Fruit fly (Drosophila melanogaster): ENCODE results near the gene z.
A peak's percentile ranks its signal among the peaks of the same experiment; 100 is the strongest.

Gene z

dm6 chrX:2447750-2448299 is at the start of gene z (continued):
- TF ChIP-seq CG17568 (GFP tag; optimal IDR thresholded peaks at IDR 0.05): no peak
- TF ChIP-seq Rfx (GFP tag; IDR thresholded peaks at IDR 0.05): 0 out of 2 replicates have a peak, but pooled peaks have one; percentile 28
- TF ChIP-seq chinmo (GFP tag; IDR thresholded peaks at IDR 0.05; ENCODE audit: partially characterized antibody): peak; percentile 88
- no peak for TF ChIP-seq CG3726 (GFP tag; IDR thresholded peaks at IDR 0.05)
- no peak for TF ChIP-seq CG4707 (GFP tag; optimal IDR thresholded peaks at IDR 0.05)
- TF ChIP-seq Lhr (GFP tag; optimal IDR thresholded peaks at IDR 0.05): no peak
- no peak for TF ChIP-seq Camta (GFP tag; optimal IDR thresholded peaks at IDR 0.05)
- TF ChIP-seq Lpt (GFP tag; optimal IDR thresholded peaks at IDR 0.05): no peak
- peak; percentile 64 for TF ChIP-seq CG12659 (GFP tag; optimal IDR thresholded peaks at IDR 0.05)
- no peak for TF ChIP-seq Hmx (GFP tag; optimal IDR thresholded peaks at IDR 0.05)
- no peak for TF ChIP-seq zen (tag; optimal IDR thresholded peaks at IDR 0.05)
- peak; percentile 84 for TF ChIP-seq CG8478 (optimal IDR thresholded peaks at IDR 0.05)
- peak; percentile 94 for TF ChIP-seq inv (GFP tag; IDR thresholded peaks at IDR 0.05; ENCODE audit: partially characterized antibody)
- TF ChIP-seq CG2712 (tag; optimal IDR thresholded peaks at IDR 0.05): peak; percentile 24
- no peak for TF ChIP-seq Hr78 (GFP tag; optimal IDR thresholded peaks at IDR 0.05)
- TF ChIP-seq CG3995 (GFP tag; optimal IDR thresholded peaks at IDR 0.05): no peak
- peak; percentile 85 for TF ChIP-seq Doc3 (GFP tag; IDR thresholded peaks at IDR 0.05; ENCODE audit: partially characterized antibody)
- peak; percentile 100 for TF ChIP-seq z (GFP tag; IDR thresholded peaks at IDR 0.05)
- peak; percentile 79 for TF ChIP-seq tna (GFP tag; IDR thresholded peaks at IDR 0.05; ENCODE audit: partially characterized antibody)
- no peak for TF ChIP-seq Ravus (GFP tag; IDR thresholded peaks at IDR 0.05)
- TF ChIP-seq YL-1 (GFP tag; optimal IDR thresholded peaks at IDR 0.05): peak; percentile 59
- no peak for TF ChIP-seq pita (GFP tag; optimal IDR thresholded peaks at IDR 0.05)
- TF ChIP-seq ems (GFP tag; optimal IDR thresholded peaks at IDR 0.05): no peak
- TF ChIP-seq phol (tag; optimal IDR thresholded peaks at IDR 0.05): peak; percentile 31
- TF ChIP-seq CG11504 (tag; optimal IDR thresholded peaks at IDR 0.05): peak; percentile 38
- TF ChIP-seq CG15073 (GFP tag; optimal IDR thresholded peaks at IDR 0.05): no peak
- TF ChIP-seq nom (GFP tag; optimal IDR thresholded peaks at IDR 0.05): peak; percentile 36
- no peak for TF ChIP-seq CG7987 (GFP tag; optimal IDR thresholded peaks at IDR 0.05)
- no peak for TF ChIP-seq pb (GFP tag; optimal IDR thresholded peaks at IDR 0.05)
- TF ChIP-seq pzg (GFP tag; optimal IDR thresholded peaks at IDR 0.05): peak; percentile 75
- no peak for TF ChIP-seq CG3838 (GFP tag; optimal IDR thresholded peaks at IDR 0.05)
- no peak for TF ChIP-seq CG12769 (tag; optimal IDR thresholded peaks at IDR 0.05)
- peak; percentile 29 for TF ChIP-seq Nf-YC (tag; optimal IDR thresholded peaks at IDR 0.05)
- peak; percentile 91 for TF ChIP-seq CG7963 (GFP tag; IDR thresholded peaks at IDR 0.05; ENCODE audit: partially characterized antibody)
- no peak for TF ChIP-seq eyg (GFP tag; optimal IDR thresholded peaks at IDR 0.05)
- peak; percentile 29; the same call in 1 of the 3 replicates for TF ChIP-seq CG17361 (GFP tag; IDR thresholded peaks at IDR 0.05)
- peak; percentile 90 for TF ChIP-seq CG6791 (GFP tag; IDR thresholded peaks at IDR 0.05; ENCODE audit: partially characterized antibody)
- peak; percentile 95 for TF ChIP-seq MESR4 (GFP tag; optimal IDR thresholded peaks at IDR 0.05)
- peak; percentile 81 for TF ChIP-seq zen2 (GFP tag; IDR thresholded peaks at IDR 0.05; ENCODE audit: partially characterized antibody)
- TF ChIP-seq mirr (GFP tag; optimal IDR thresholded peaks at IDR 0.05): no peak
- TF ChIP-seq Hr3 (GFP tag; optimal IDR thresholded peaks at IDR 0.05): no peak
- TF ChIP-seq pum (GFP tag; optimal IDR thresholded peaks at IDR 0.05): no peak
- no peak for TF ChIP-seq zfh2 (GFP tag; optimal IDR thresholded peaks at IDR 0.05)
- TF ChIP-seq CG17802 (tag; optimal IDR thresholded peaks at IDR 0.05): no peak
- peak; percentile 52 for TF ChIP-seq CG16863 (GFP tag; optimal IDR thresholded peaks at IDR 0.05)
- no peak for TF ChIP-seq CG1529 (GFP tag; optimal IDR thresholded peaks at IDR 0.05)
- TF ChIP-seq CG9932 (GFP tag; IDR thresholded peaks at IDR 0.05): peak; percentile 44; the same call in 1 of the 2 replicates
- no peak for TF ChIP-seq da (GFP tag; optimal IDR thresholded peaks at IDR 0.05)
- TF ChIP-seq row (GFP tag; IDR thresholded peaks at IDR 0.05): peak; percentile 27; the same call in 1 of the 3 replicates
- no peak for TF ChIP-seq B-H2 (GFP tag; optimal IDR thresholded peaks at IDR 0.05)
